Fruit fly (Drosophila melanogaster): Measurements from ENCODE around the gene nmd.
A peak's percentile ranks its signal among the peaks of the same experiment; 100 is the strongest.

Gene nmd

DNA sequence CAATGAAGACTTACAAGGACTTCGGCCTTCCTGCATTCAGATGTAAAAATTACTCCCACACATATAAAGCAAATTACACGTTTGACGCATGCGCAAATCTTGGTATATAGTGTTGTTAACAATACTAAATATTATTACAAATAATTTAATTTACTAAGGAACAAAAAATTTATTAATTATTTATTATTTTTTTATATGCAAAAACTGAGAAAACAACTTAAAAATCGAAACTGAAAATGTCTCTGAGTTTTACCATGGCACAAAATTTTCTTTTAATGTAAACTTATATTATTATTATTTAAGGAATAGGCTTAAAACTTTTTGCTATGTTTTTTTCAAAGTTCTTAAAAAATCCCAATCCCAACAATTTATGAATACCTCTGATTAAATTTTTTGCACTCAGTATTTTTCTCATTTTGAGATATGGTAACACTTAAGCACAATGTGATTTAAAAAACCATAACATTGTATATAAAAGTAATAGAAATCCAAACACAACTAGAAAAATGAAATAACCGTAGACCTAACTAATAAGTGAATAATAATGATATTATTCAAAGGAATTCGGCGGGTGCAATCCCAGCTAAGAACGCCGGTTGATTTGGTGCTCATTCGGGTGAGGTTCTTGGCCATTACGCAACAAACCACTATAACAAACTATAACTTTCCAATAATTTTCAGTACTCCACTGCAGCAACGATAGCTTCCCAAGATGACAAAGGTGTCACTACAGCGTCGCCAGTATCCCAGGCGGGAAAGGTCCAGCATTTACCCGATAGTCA lies 27.5 kb upstream of the nmd start, which contains the start of the genes Schip1 and Cox10 (continued):
- no peak for TF ChIP-seq CrebB (tag; optimal IDR thresholded peaks at IDR 0.05)
- peak; percentile 49 for TF ChIP-seq CG17829 (tag; optimal IDR thresholded peaks at IDR 0.05)
- no peak for TF ChIP-seq h (optimal IDR thresholded peaks at IDR 0.05)
- TF ChIP-seq gsb-n (tag; optimal IDR thresholded peaks at IDR 0.05): no peak
- TF ChIP-seq Sox100B (GFP tag; optimal IDR thresholded peaks at IDR 0.05): peak; percentile 21

DNA sequence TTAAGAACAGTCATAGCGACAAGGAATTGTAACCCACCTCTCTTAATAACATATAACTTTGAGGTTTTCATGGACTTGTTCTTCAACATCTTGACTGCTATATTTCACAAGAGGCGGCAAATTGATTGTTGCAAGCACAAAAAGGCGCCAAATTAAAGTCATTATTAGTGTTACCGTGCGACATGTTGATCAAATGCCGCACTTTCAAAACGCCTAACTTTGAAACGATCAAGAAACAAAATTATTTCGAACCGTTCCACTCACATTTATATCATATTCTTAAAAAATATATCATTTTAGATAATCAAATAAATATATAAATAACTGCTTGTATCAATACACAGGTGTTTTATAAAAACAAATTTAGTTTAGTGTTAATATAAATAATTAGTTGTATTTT lies 24.0 kb upstream of the nmd start, which contains the start of gene RnrL:
TSS of gene RnrL (minus strand) at position 154 of the 400 bp plus-strand sequence.
- TF ChIP-seq CG1603 (tag; optimal IDR thresholded peaks at IDR 0.05) (peak; percentile 95), CG2875 (GFP tag; optimal IDR thresholded peaks at IDR 0.05) (no peak), D (optimal IDR thresholded peaks at IDR 0.05) (no peak), D (GFP tag; optimal IDR thresholded peaks at IDR 0.05) (no peak), zen (tag; optimal IDR thresholded peaks at IDR 0.05) (no peak), Hr51 (GFP tag; optimal IDR thresholded peaks at IDR 0.05) (no peak), CG3726 (GFP tag; IDR thresholded peaks at IDR 0.05) (no peak), sens (GFP tag) (peak; percentile 10), kni (GFP tag; optimal IDR thresholded peaks at IDR 0.05) (no peak), gfzf (GFP tag; optimal IDR thresholded peaks at IDR 0.05) (peak; percentile 64), cwo (GFP tag; optimal IDR thresholded peaks at IDR 0.05) (no peak), so (GFP tag; IDR thresholded peaks at IDR 0.05) (no peak), CG10267 (tag; optimal IDR thresholded peaks at IDR 0.05) (no peak), MBD-R2 (GFP tag; IDR thresholded peaks at IDR 0.05) (peak; percentile 37), CG13624 (GFP tag; optimal IDR thresholded peaks at IDR 0.05) (no peak), CG31224 (GFP tag; IDR thresholded peaks at IDR 0.05) (no peak), CG10462 (GFP tag; optimal IDR thresholded peaks at IDR 0.05) (no peak), en (GFP tag; optimal IDR thresholded peaks at IDR 0.05) (no peak), tll (GFP tag; optimal IDR thresholded peaks at IDR 0.05) (no peak), gcm (GFP tag; optimal IDR thresholded peaks at IDR 0.05) (no peak), CG16779 (GFP tag; IDR thresholded peaks at IDR 0.05) (no peak), dpn (GFP tag; optimal IDR thresholded peaks at IDR 0.05) (no peak), CG9609 (GFP tag; optimal IDR thresholded peaks at IDR 0.05) (no peak), CG32532 (GFP tag; IDR thresholded peaks at IDR 0.05) (no peak), CG2889 (GFP tag; IDR thresholded peaks at IDR 0.05) (no peak), nau (GFP tag; optimal IDR thresholded peaks at IDR 0.05) (no peak), otp (GFP tag; IDR thresholded peaks at IDR 0.05) (no peak), cato (GFP tag; optimal IDR thresholded peaks at IDR 0.05; ENCODE audit: borderline replicate concordance) (no peak), trem (tag; optimal IDR thresholded peaks at IDR 0.05) (peak; percentile 6), p53 (GFP tag; optimal IDR thresholded peaks at IDR 0.05) (no peak), CG2199 (GFP tag; IDR thresholded peaks at IDR 0.05) (no peak), CG4282 (GFP tag; optimal IDR thresholded peaks at IDR 0.05) (no peak), CG8089 (GFP tag; optimal IDR thresholded peaks at IDR 0.05) (no peak), tna (GFP tag; IDR thresholded peaks at IDR 0.05; ENCODE audit: partially characterized antibody) (no peak), CG14860 (GFP tag; IDR thresholded peaks at IDR 0.05; ENCODE audit: partially characterized antibody) (no peak), CG14441 (GFP tag; IDR thresholded peaks at IDR 0.05) (no peak), Dp (GFP tag; optimal IDR thresholded peaks at IDR 0.05) (peak; percentile 75), cad (GFP tag; optimal IDR thresholded peaks at IDR 0.05) (no peak), danr (GFP tag; IDR thresholded peaks at IDR 0.05) (no peak), da (GFP tag; optimal IDR thresholded peaks at IDR 0.05) (no peak), Jarid2 (GFP tag; optimal IDR thresholded peaks at IDR 0.05) (no peak), kah (GFP tag; optimal IDR thresholded peaks at IDR 0.05) (no peak), slp2 (GFP tag; optimal IDR thresholded peaks at IDR 0.05) (no peak), CG7556 (GFP tag; optimal IDR thresholded peaks at IDR 0.05) (no peak)
